Fruit fly (Drosophila melanogaster): Measurements from ENCODE around the gene Nrt.

Nrt gene

DNA sequence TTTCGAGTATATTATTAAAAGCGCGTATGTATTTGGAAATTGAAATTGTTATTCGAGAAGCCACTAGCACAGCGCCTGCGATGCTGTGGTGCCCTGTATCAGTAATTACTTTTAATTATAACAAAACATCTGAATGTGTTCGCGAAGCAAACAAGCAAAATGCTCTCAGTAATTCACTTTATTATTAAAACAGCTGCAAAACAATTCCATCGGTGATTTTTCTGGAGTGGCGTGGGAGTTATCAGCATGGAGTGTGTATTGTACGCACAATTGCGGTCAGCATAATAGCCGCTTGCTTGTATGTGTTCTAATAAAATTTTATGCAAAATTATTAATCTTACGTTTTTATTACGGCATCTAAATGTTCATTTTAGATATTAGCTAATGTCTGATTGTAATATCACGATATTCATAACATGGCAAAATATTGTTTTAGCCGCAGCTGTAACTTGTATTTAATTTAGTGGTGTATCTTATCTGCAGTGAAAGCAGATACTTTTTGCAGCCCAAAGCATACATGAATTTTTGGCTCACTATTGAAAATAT lies 16.4 kb downstream of the Nrt start (continued):
- peak; percentile 80 for TF ChIP-seq Ptx1 (GFP tag; IDR thresholded peaks at IDR 0.05)
- TF ChIP-seq CG18262 (tag; optimal IDR thresholded peaks at IDR 0.05): no peak
- TF ChIP-seq Trl (optimal IDR thresholded peaks at IDR 0.05): no peak
- TF ChIP-seq Trl (GFP tag; optimal IDR thresholded peaks at IDR 0.05): peak; percentile 71
- no peak for TF ChIP-seq sna (GFP tag; IDR thresholded peaks at IDR 0.05; ENCODE audit: partially characterized antibody)
- no peak for TF ChIP-seq br (optimal IDR thresholded peaks at IDR 0.05)
- TF ChIP-seq Doc2 (GFP tag; IDR thresholded peaks at IDR 0.05): no peak
- TF ChIP-seq sr (GFP tag; IDR thresholded peaks at IDR 0.05): 0 out of 3 replicates have a peak, but pooled peaks have one; percentile 42
- TF ChIP-seq CG6272 (GFP tag; IDR thresholded peaks at IDR 0.05): peak; percentile 25; the same call in 1 of the 2 replicates
- no peak for TF ChIP-seq p53 (GFP tag; optimal IDR thresholded peaks at IDR 0.05)
- no peak for TF ChIP-seq CG9797 (GFP tag; optimal IDR thresholded peaks at IDR 0.05)
- TF ChIP-seq CG10565 (GFP tag; optimal IDR thresholded peaks at IDR 0.05): peak; percentile 40
- TF ChIP-seq Bteb2 (GFP tag; optimal IDR thresholded peaks at IDR 0.05): peak; percentile 35
- TF ChIP-seq gce (GFP tag; IDR thresholded peaks at IDR 0.05): peak; percentile 67; the same call in 2 of the 3 replicates
- TF ChIP-seq shn (GFP tag; optimal IDR thresholded peaks at IDR 0.05): peak; percentile 18
- TF ChIP-seq bbx (GFP tag; IDR thresholded peaks at IDR 0.05; ENCODE audit: partially characterized antibody): no peak
- no peak for TF ChIP-seq crol (GFP tag; IDR thresholded peaks at IDR 0.05)
- TF ChIP-seq CG9727 (GFP tag; optimal IDR thresholded peaks at IDR 0.05): peak; percentile 80
- TF ChIP-seq Rx (GFP tag; IDR thresholded peaks at IDR 0.05): peak; percentile 72
- TF ChIP-seq Hey (tag; optimal IDR thresholded peaks at IDR 0.05): no peak
- peak; percentile 83 for TF ChIP-seq fd96Cb (tag; optimal IDR thresholded peaks at IDR 0.05)
- TF ChIP-seq CG13424 (tag; optimal IDR thresholded peaks at IDR 0.05): peak; percentile 65
- peak; percentile 6; the same call in 1 of the 3 replicates for TF ChIP-seq jigr1 (GFP tag; IDR thresholded peaks at IDR 0.05)
- no peak for TF ChIP-seq Nf-YC (tag; optimal IDR thresholded peaks at IDR 0.05)
- no peak for TF ChIP-seq ato (GFP tag; IDR thresholded peaks at IDR 0.05; ENCODE audit: partially characterized antibody)
- peak; percentile 65; the same call in 2 of the 3 replicates for TF ChIP-seq Mrtf (GFP tag; IDR thresholded peaks at IDR 0.05)
- TF ChIP-seq prd (optimal IDR thresholded peaks at IDR 0.05): no peak
- peak; percentile 80 for TF ChIP-seq prd (GFP tag; IDR thresholded peaks at IDR 0.05)
- no peak for TF ChIP-seq pros (GFP tag; optimal IDR thresholded peaks at IDR 0.05)
- TF ChIP-seq ttk (GFP tag; IDR thresholded peaks at IDR 0.05): peak; percentile 72
- no peak for TF ChIP-seq CG15479 (GFP tag; optimal IDR thresholded peaks at IDR 0.05)
- TF ChIP-seq en (GFP tag; optimal IDR thresholded peaks at IDR 0.05): peak; percentile 61
- TF ChIP-seq ATbp (GFP tag; optimal IDR thresholded peaks at IDR 0.05): peak; percentile 76
- no peak for TF ChIP-seq Poxn (GFP tag; IDR thresholded peaks at IDR 0.05)
- peak; percentile 52 for TF ChIP-seq CG6765 (GFP tag; optimal IDR thresholded peaks at IDR 0.05)
- TF ChIP-seq ac (GFP tag; optimal IDR thresholded peaks at IDR 0.05): peak; percentile 5
- TF ChIP-seq CG16779 (GFP tag; IDR thresholded peaks at IDR 0.05): no peak
- TF ChIP-seq CG2202 (tag; optimal IDR thresholded peaks at IDR 0.05): peak; percentile 58
- TF ChIP-seq CG17361 (GFP tag; IDR thresholded peaks at IDR 0.05): no peak; the same call in none of the 3 replicates
- TF ChIP-seq CG8765 (GFP tag; IDR thresholded peaks at IDR 0.05): no peak
- peak; percentile 62 for TF ChIP-seq H15 (GFP tag; IDR thresholded peaks at IDR 0.05)
- peak; percentile 64 for TF ChIP-seq CG16863 (GFP tag; optimal IDR thresholded peaks at IDR 0.05)
- TF ChIP-seq pita (GFP tag; optimal IDR thresholded peaks at IDR 0.05): no peak
- peak; percentile 35 for TF ChIP-seq CG10462 (GFP tag; optimal IDR thresholded peaks at IDR 0.05)
- peak; percentile 76 for TF ChIP-seq lilli (GFP tag; optimal IDR thresholded peaks at IDR 0.05)
- TF ChIP-seq Taf1 (GFP tag; IDR thresholded peaks at IDR 0.05): peak; percentile 38; the same call in 1 of the 2 replicates
- peak; percentile 29 for TF ChIP-seq BtbVII (GFP tag; optimal IDR thresholded peaks at IDR 0.05)
- TF ChIP-seq CG1603 (tag; optimal IDR thresholded peaks at IDR 0.05): peak; percentile 83
- peak; percentile 58; the same call in 1 of the 2 replicates for TF ChIP-seq CG14667 (GFP tag; IDR thresholded peaks at IDR 0.05)
- TF ChIP-seq ash1 (GFP tag; optimal IDR thresholded peaks at IDR 0.05): no peak
- no peak for TF ChIP-seq CG6175 (GFP tag; IDR thresholded peaks at IDR 0.05)
- TF ChIP-seq MTF-1 (GFP tag; optimal IDR thresholded peaks at IDR 0.05; ENCODE audit: borderline replicate concordance): peak; percentile 33

Measured in whole organism, embryonic.